Fruit fly (Drosophila melanogaster) whole organism, embryonic: ENCODE measurements around the gene CG31278.

Experiments used
- CG10147 ChIP-seq: fragments of 200-800 bp; sonication (Bioruptor generic); optimal IDR thresholded peaks from 2 replicates; lab custom pipeline; 2019; ENCODE audit warnings: missing biosample characterization, mild to moderate bottlenecking, missing genetic modification characterization, moderate library complexity
- CG1024 ChIP-seq: fragments of 200-800 bp; sonication (Bioruptor generic); IDR thresholded peaks from 2 replicates; pipeline ENCODE4 v1.3.6; 2022; ENCODE audit warnings: missing biosample characterization, missing genetic modification characterization
- CG10979 ChIP-seq: fragments of 200-800 bp; sonication (Bioruptor generic); optimal IDR thresholded peaks from 2 replicates; lab custom pipeline; 2018; ENCODE audit warnings: missing biosample characterization, mild to moderate bottlenecking, missing genetic modification characterization, moderate library complexity
- CG12659 ChIP-seq: fragments of 200-800 bp; sonication (Bioruptor generic); optimal IDR thresholded peaks from 3 replicates; lab custom pipeline; 2017; ENCODE audit warnings: mild to moderate bottlenecking, missing biosample characterization, missing genetic modification reagents, missing genetic modification characterization
- CG1529 ChIP-seq: fragments of 200-800 bp; sonication (Bioruptor generic); optimal IDR thresholded peaks from 3 replicates; lab custom pipeline; 2018; ENCODE audit warnings: missing biosample characterization, missing genetic modification characterization
- CG15696 ChIP-seq: fragments of 200-800 bp; sonication (Bioruptor generic); optimal IDR thresholded peaks from 2 replicates; lab custom pipeline; 2019; ENCODE audit warnings: missing biosample characterization, mild to moderate bottlenecking, missing genetic modification characterization, moderate library complexity
- CG17328 ChIP-seq: fragments of 200-800 bp; sonication (Bioruptor generic); IDR thresholded peaks from 2 replicates; pipeline ENCODE4 v1.3.6; 2022; ENCODE audit warnings: missing biosample characterization, missing genetic modification characterization
- CG17829 ChIP-seq: fragments of 200-800 bp; optimal IDR thresholded peaks from 2 replicates; lab custom pipeline; 2019; ENCODE audit warnings: missing biosample characterization, mild to moderate bottlenecking, missing genetic modification characterization, moderate library complexity
- CG18764 ChIP-seq: fragments of 200-800 bp; sonication (Bioruptor generic); optimal IDR thresholded peaks from 3 replicates; lab custom pipeline; 2016; ENCODE audit warnings: missing biosample characterization, missing genetic modification characterization
- CG2712 ChIP-seq: fragments of 200-800 bp; optimal IDR thresholded peaks from 3 replicates; lab custom pipeline; 2019; ENCODE audit warnings: missing biosample characterization, mild to moderate bottlenecking, missing genetic modification characterization, moderate library complexity
- CG31388 ChIP-seq: fragments of 200-800 bp; sonication (Bioruptor generic); optimal IDR thresholded peaks from 2 replicates; lab custom pipeline; 2016; ENCODE audit warnings: missing biosample characterization, missing genetic modification characterization
- CG3847 ChIP-seq: fragments of 200-800 bp; sonication (Bioruptor generic); IDR thresholded peaks from 2 replicates; pipeline ENCODE4 v1.3.6; 2022; ENCODE audit warnings: missing biosample characterization, missing genetic modification characterization
- CG4360 ChIP-seq: fragments of 200-800 bp; sonication (Bioruptor generic); IDR thresholded peaks from 2 replicates; pipeline ENCODE4 v1.3.6; 2022; ENCODE audit warnings: missing biosample characterization, missing genetic modification characterization
- CG4854 ChIP-seq: fragments of 200-800 bp; sonication (Bioruptor generic); optimal IDR thresholded peaks from 2 replicates; lab custom pipeline; 2016; ENCODE audit warnings: missing biosample characterization, missing genetic modification characterization, inconsistent platforms
- CG8290 ChIP-seq, 3 experiments: fragments of 200-800 bp; sonication (Bioruptor generic); optimal IDR thresholded peaks; 2 replicates each; lab custom pipeline; 2016 to 2019; ENCODE audit warnings: missing biosample characterization in 3 of 3, missing genetic modification characterization in 3 of 3, mild to moderate bottlenecking in 2 of 3, moderate library complexity in 1 of 3
- CG8359 ChIP-seq: fragments of 200-800 bp; sonication (Bioruptor generic); optimal IDR thresholded peaks from 2 replicates; lab custom pipeline; 2017; ENCODE audit warnings: missing biosample characterization, mild to moderate bottlenecking, missing genetic modification characterization, borderline replicate concordance
- CkIIα-i1 ChIP-seq: fragments of 200-800 bp; sonication (Bioruptor generic); IDR thresholded peaks from 2 replicates; pipeline ENCODE4 v1.3.6; 2022; ENCODE audit warnings: missing biosample characterization, missing genetic modification characterization
- Drgx ChIP-seq: fragments of 200-800 bp; sonication (Bioruptor generic); IDR thresholded peaks from 2 replicates; pipeline ENCODE4 v1.3.6; 2022; ENCODE audit warnings: missing biosample characterization, missing genetic modification characterization
- ERR ChIP-seq: fragments of 200-800 bp; sonication (Bioruptor generic); optimal IDR thresholded peaks from 2 replicates; lab custom pipeline; 2016; ENCODE audit warnings: missing biosample characterization, missing genetic modification characterization
- Fer1 ChIP-seq: fragments of 200-800 bp; sonication (Bioruptor generic); optimal IDR thresholded peaks from 2 replicates; lab custom pipeline; 2017; ENCODE audit warnings: missing biosample characterization, mild to moderate bottlenecking, missing genetic modification characterization
- GATAe ChIP-seq: fragments of 200-800 bp; sonication (Bioruptor generic); conservative IDR thresholded peaks from 2 replicates; pipeline ENCODE4 v1.3.6; 2022; ENCODE audit warnings: missing biosample characterization, missing genetic modification characterization
- H2.0 ChIP-seq: fragments of 200-800 bp; sonication (Bioruptor generic); IDR thresholded peaks from 2 replicates; pipeline ENCODE4 v1.3.6; 2022; ENCODE audit warnings: missing biosample characterization, missing genetic modification characterization
- HHEX ChIP-seq: fragments of 200-800 bp; sonication (Bioruptor generic); optimal IDR thresholded peaks from 3 replicates; lab custom pipeline; 2017; ENCODE audit warnings: missing biosample characterization, mild to moderate bottlenecking, missing genetic modification characterization, missing genetic modification reagents
- HLH3B ChIP-seq: fragments of 200-800 bp; sonication (Bioruptor generic); IDR thresholded peaks from 2 replicates; pipeline ENCODE4 v1.3.6; 2022; ENCODE audit warnings: missing biosample characterization, missing genetic modification characterization
- Hand ChIP-seq: fragments of 200-800 bp; sonication (Bioruptor generic); optimal IDR thresholded peaks from 2 replicates; lab custom pipeline; 2017; ENCODE audit warnings: mild to moderate bottlenecking, missing biosample characterization, missing genetic modification reagents, missing genetic modification characterization
- HmgZ ChIP-seq: fragments of 200-800 bp; sonication (Bioruptor generic); optimal IDR thresholded peaks from 2 replicates; lab custom pipeline; 2018; ENCODE audit warnings: missing biosample characterization, mild to moderate bottlenecking, missing genetic modification characterization
- Lim3 ChIP-seq: fragments of 200-800 bp; sonication (Bioruptor generic); IDR thresholded peaks from 2 replicates; pipeline ENCODE4 v1.3.6; 2022; ENCODE audit warnings: missing biosample characterization, missing genetic modification characterization
- MBD-R2 ChIP-seq: fragments of 200-800 bp; sonication (Bioruptor generic); IDR thresholded peaks from 2 replicates; pipeline ENCODE4 v1.3.6; 2022; ENCODE audit warnings: missing biosample characterization, missing genetic modification characterization
- Myb ChIP-seq: fragments of 200-800 bp; sonication (Bioruptor generic); optimal IDR thresholded peaks from 2 replicates; lab custom pipeline; 2016; ENCODE audit warnings: missing biosample characterization, missing genetic modification characterization
- Scr ChIP-seq: fragments of 200-800 bp; sonication (Bioruptor generic); IDR thresholded peaks from 2 replicates; pipeline ENCODE4 v1.3.6; 2022; ENCODE audit warnings: missing biosample characterization, missing genetic modification characterization; ENCODE audit not compliant: partially characterized antibody
- YL-1 ChIP-seq: fragments of 200-800 bp; sonication (Bioruptor generic); optimal IDR thresholded peaks from 3 replicates; lab custom pipeline; 2017; ENCODE audit warnings: missing biosample characterization, mild to moderate bottlenecking, missing genetic modification characterization
- az2 ChIP-seq: fragments of 200-800 bp; sonication (Bioruptor generic); optimal IDR thresholded peaks from 3 replicates; lab custom pipeline; 2016; ENCODE audit warnings: missing biosample characterization, missing genetic modification characterization
- bowl ChIP-seq: fragments of 200-800 bp; sonication (Bioruptor generic); IDR thresholded peaks from 2 replicates; pipeline ENCODE4 v1.3.6; 2022; ENCODE audit warnings: missing biosample characterization, missing genetic modification characterization
- cwo ChIP-seq: fragments of 200-800 bp; sonication (Bioruptor generic); optimal IDR thresholded peaks from 3 replicates; lab custom pipeline; 2017; ENCODE audit warnings: missing biosample characterization, missing genetic modification characterization, mild to moderate bottlenecking, moderate library complexity, missing genetic modification reagents
- eve ChIP-seq, 2 experiments: fragments of >200 bp; optimal IDR thresholded peaks; 2 replicates each; lab custom pipeline; 2017; ENCODE audit warnings: missing biosample characterization in 2 of 2, missing genetic modification characterization in 2 of 2
- ftz-f1 ChIP-seq: fragments of 200-800 bp; sonication (Bioruptor generic); optimal IDR thresholded peaks from 2 replicates; lab custom pipeline; 2016; ENCODE audit warnings: missing biosample characterization, missing genetic modification characterization
- gcm ChIP-seq: fragments of 200-800 bp; sonication (Bioruptor generic); optimal IDR thresholded peaks from 2 replicates; lab custom pipeline; 2019; ENCODE audit warnings: missing biosample characterization, mild to moderate bottlenecking, missing genetic modification characterization, moderate library complexity
- gem ChIP-seq: fragments of 200-800 bp; sonication (Bioruptor generic); optimal IDR thresholded peaks from 2 replicates; lab custom pipeline; 2019; ENCODE audit warnings: missing biosample characterization, mild to moderate bottlenecking, missing genetic modification characterization, moderate library complexity
- gsb ChIP-seq: fragments of 200-800 bp; sonication (Bioruptor generic); IDR thresholded peaks from 2 replicates; pipeline ENCODE4 v1.3.6; 2022; ENCODE audit warnings: missing biosample characterization, missing genetic modification characterization
- gsb-n ChIP-seq: fragments of 200-800 bp; sonication (Bioruptor generic); optimal IDR thresholded peaks from 3 replicates; lab custom pipeline; 2018; ENCODE audit warnings: missing biosample characterization, mild to moderate bottlenecking, missing genetic modification characterization
- hb ChIP-seq: fragments of 200-800 bp; sonication (Bioruptor generic); IDR thresholded peaks from 3 replicates; pipeline ENCODE4 v1.3.6; 2022; ENCODE audit warnings: missing biosample characterization, missing genetic modification characterization; ENCODE audit not compliant: partially characterized antibody
- jing ChIP-seq: fragments of 200-800 bp; sonication (Bioruptor generic); optimal IDR thresholded peaks from 2 replicates; lab custom pipeline; 2018; ENCODE audit warnings: missing biosample characterization, mild to moderate bottlenecking, missing genetic modification characterization
- mld ChIP-seq: fragments of 200-800 bp; sonication (Bioruptor generic); IDR thresholded peaks from 3 replicates; pipeline ENCODE4 v1.3.6; 2022; ENCODE audit warnings: missing biosample characterization, missing genetic modification characterization; ENCODE audit not compliant: partially characterized antibody
- pum ChIP-seq: fragments of 200-800 bp; sonication (Bioruptor generic); optimal IDR thresholded peaks from 2 replicates; lab custom pipeline; 2016; ENCODE audit warnings: missing biosample characterization, missing genetic modification characterization
- sc ChIP-seq, 3 experiments: fragments of >200 bp in 2 of 3; fragments of 200-800 bp in 1 of 3; sonication (Bioruptor generic) in 1 of 3; optimal IDR thresholded peaks; 2 replicates in 2 of 3; 3 replicates in 1 of 3; lab custom pipeline; 2017; ENCODE audit warnings: mild to moderate bottlenecking in 1 of 3, missing biosample characterization in 1 of 3, missing genetic modification characterization in 1 of 3, missing genetic modification reagents in 1 of 3
- slbo ChIP-seq: fragments of 200-800 bp; sonication (Bioruptor generic); IDR thresholded peaks from 2 replicates; pipeline ENCODE4 v1.3.6; 2022; ENCODE audit warnings: missing biosample characterization, missing genetic modification characterization
- slp2 ChIP-seq: fragments of 200-800 bp; sonication (Bioruptor generic); optimal IDR thresholded peaks from 2 replicates; lab custom pipeline; 2016; ENCODE audit warnings: missing biosample characterization, missing genetic modification characterization

Gene CG31278

DNA sequence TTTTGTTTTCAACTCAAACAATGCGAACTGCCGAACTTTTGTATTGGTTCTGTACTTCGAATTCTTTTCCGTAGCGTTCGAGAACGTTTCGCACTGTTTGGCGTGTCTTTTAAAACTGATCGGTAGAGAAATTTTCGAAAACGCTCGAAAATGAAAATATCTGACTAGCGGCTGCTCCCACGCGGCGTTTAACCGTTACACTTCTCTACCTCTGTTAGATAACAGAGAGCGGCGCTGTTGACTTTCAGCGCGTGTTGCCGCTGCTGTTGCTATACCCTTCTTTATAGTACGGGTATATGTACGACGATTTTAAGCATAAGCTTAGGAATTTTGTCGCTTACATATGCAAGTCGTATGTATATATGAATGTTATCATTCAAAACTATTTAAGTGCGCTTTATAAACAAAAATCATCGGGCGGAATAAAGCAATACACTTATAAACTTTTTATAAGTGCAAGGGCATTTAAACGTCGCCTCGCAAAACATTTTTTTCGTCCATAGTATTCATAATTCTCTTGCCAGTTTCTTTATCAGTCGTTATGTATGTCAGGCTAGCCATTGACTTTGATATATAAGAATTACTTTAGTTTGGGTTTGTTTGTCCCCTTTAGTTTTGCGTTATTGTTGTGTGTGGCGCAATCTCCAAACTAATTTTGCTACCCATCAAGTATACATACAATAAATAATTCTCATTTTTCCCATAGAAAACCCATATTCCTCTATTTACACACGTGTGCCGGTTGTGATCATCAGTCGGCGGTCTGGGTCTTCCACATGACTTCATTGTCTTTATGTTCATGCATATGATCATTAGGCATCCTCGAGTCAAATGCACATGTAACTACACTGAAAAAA is 27.1 kb downstream of the CG31278 start, which contains the start of gene Phyhd1 (continued):
- peak; percentile 86 for TF ChIP-seq ERR (GFP tag; lab: Kevin White, UChicago)
- peak; percentile 94 for TF ChIP-seq CG4854 (GFP tag; lab: Kevin White, UChicago)
- TF ChIP-seq slp2, result peak; percentile 93
- TF ChIP-seq YL-1, result peak; percentile 46
- peak; percentile 87 for TF ChIP-seq CG1024 (GFP tag; lab: Robert Waterston, UW)
- TF ChIP-seq slbo (GFP tag; lab: Robert Waterston, UW), result peak; percentile 96
- peak; percentile 94 for TF ChIP-seq CG31388 (GFP tag; lab: Kevin White, UChicago)
- TF ChIP-seq mld (GFP tag; lab: Robert Waterston, UW), result no peak
- peak; percentile 97 for TF ChIP-seq gsb-n (tag; lab: Kevin White, UChicago)
- no peak for TF ChIP-seq sc (optimal IDR thresholded peaks at IDR 0.05; lab: Kevin White, UChicago)
- peak; percentile 92 for TF ChIP-seq sc (GFP tag; optimal IDR thresholded peaks at IDR 0.05; lab: Kevin White, UChicago)
- no peak for TF ChIP-seq hb (GFP tag; lab: Robert Waterston, UW)
- TF ChIP-seq jing (GFP tag; lab: Kevin White, UChicago), result peak; percentile 90
- peak; percentile 82 for TF ChIP-seq bowl (GFP tag; lab: Robert Waterston, UW)
- TF ChIP-seq az2 (GFP tag; lab: Kevin White, UChicago), result peak; percentile 96
- TF ChIP-seq gem (tag; lab: Kevin White, UChicago), result peak; percentile 99
- TF ChIP-seq CG15696 (tag; lab: Kevin White, UChicago), result peak; percentile 89
- peak; percentile 97 for TF ChIP-seq HLH3B (GFP tag; lab: Robert Waterston, UW)
- TF ChIP-seq H2.0 (GFP tag; lab: Robert Waterston, UW), result peak; percentile 94
- peak in 1 of 2 experiments; percentile 82 for TF ChIP-seq eve (GFP tag; optimal IDR thresholded peaks at IDR 0.05; lab: Kevin White, UChicago)
- peak; percentile 34 for TF ChIP-seq ftz-f1
- TF ChIP-seq pum (GFP tag; lab: Kevin White, UChicago), result peak; percentile 90
- peak; percentile 96 for TF ChIP-seq HmgZ (tag; lab: Kevin White, UChicago)
- TF ChIP-seq CG18764 (GFP tag; lab: Kevin White, UChicago), result peak; percentile 90
- peak; percentile 77 for TF ChIP-seq CG4360 (GFP tag; lab: Robert Waterston, UW)
- peak; percentile 83 for TF ChIP-seq CG8359 (GFP tag; lab: Kevin White, UChicago)
- peak; percentile 91 for TF ChIP-seq CG17829 (tag; lab: Kevin White, UChicago)
- TF ChIP-seq CkIIα-i1 (GFP tag; lab: Robert Waterston, UW), result 0 out of 2 replicates have a peak, but pooled peaks have one; percentile 50
- peak; percentile 92 for TF ChIP-seq CG3847 (GFP tag; lab: Robert Waterston, UW)
- TF ChIP-seq Hand, result peak; percentile 88
- peak; percentile 84 for TF ChIP-seq CG1529 (GFP tag; lab: Kevin White, UChicago)
- TF ChIP-seq CG10147 (GFP tag; lab: Kevin White, UChicago), result peak; percentile 85
- peak; percentile 82; the same call in 1 of the 2 replicates for TF ChIP-seq Lim3 (GFP tag; lab: Robert Waterston, UW)
- TF ChIP-seq Drgx (GFP tag; lab: Robert Waterston, UW), result peak; percentile 86
- peak; percentile 96 for TF ChIP-seq CG2712 (tag; lab: Kevin White, UChicago)
- peak; percentile 69 for TF ChIP-seq CG8290 (GFP tag; optimal IDR thresholded peaks at IDR 0.05; lab: Kevin White, UChicago)
- peak; percentile 56 to 95 for TF ChIP-seq CG8290 (tag; optimal IDR thresholded peaks at IDR 0.05; lab: Kevin White, UChicago)
- peak; percentile 87 for TF ChIP-seq Myb (GFP tag; lab: Kevin White, UChicago)
- peak; percentile 88 for TF ChIP-seq MBD-R2 (GFP tag; lab: Robert Waterston, UW)
- peak; percentile 93 for TF ChIP-seq gcm
- peak; percentile 92 for TF ChIP-seq cwo
- peak; percentile 95 for TF ChIP-seq CG10979
- TF ChIP-seq Scr (GFP tag; lab: Robert Waterston, UW), result no peak
- TF ChIP-seq Fer1 (GFP tag; lab: Kevin White, UChicago), result peak; percentile 95
- TF ChIP-seq GATAe, result peak; percentile 87
- TF ChIP-seq CG12659, result peak; percentile 93
- TF ChIP-seq CG17328, result peak; percentile 93
- peak; percentile 88 for TF ChIP-seq HHEX (GFP tag; lab: Kevin White, UChicago)
- TF ChIP-seq gsb (GFP tag; lab: Robert Waterston, UW), result peak; percentile 88
